Fruit fly (Drosophila melanogaster): Measurements from ENCODE around the gene CG17801.
"Not testable (repeated sequence)": the region's sequence is repeated elsewhere in the genome, so short reads cannot be mapped to it uniquely, and the experiment has no call there.

CG17801 gene

DNA sequence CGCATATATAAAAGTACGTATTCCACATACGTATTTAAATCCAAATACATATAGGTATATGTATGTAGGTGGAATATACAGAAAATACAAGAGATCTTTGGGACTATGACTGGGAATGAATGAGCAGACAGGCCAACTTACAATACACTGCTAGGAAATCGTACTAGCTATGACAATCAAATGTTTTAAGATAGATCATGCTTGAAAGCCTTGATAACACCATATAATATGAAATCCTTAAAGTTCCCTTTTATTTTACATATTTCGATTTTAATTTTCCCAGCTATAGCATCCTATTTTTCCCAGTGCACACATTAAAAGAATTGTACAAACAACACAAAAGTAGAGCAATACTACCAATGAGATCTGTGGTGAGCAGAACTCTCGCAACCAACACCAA is 25.5 kb downstream of the CG17801 start:
- peak; percentile 54 for TF ChIP-seq Pif1B (GFP tag; optimal IDR thresholded peaks at IDR 0.05)
- TF ChIP-seq fd96Ca (GFP tag; IDR thresholded peaks at IDR 0.05): peak; percentile 83; the same call in 2 of the 3 replicates
- TF ChIP-seq rn (GFP tag; IDR thresholded peaks at IDR 0.05): peak; percentile 64
- TF ChIP-seq CG9948 (tag; optimal IDR thresholded peaks at IDR 0.05): peak; percentile 19
- peak; percentile 88 for TF ChIP-seq Ets98B (GFP tag; IDR thresholded peaks at IDR 0.05)
- peak; percentile 88 for TF ChIP-seq CG4496 (GFP tag; IDR thresholded peaks at IDR 0.05)
- no peak for TF ChIP-seq D1 (tag; optimal IDR thresholded peaks at IDR 0.05)
- TF ChIP-seq Snoo (tag; optimal IDR thresholded peaks at IDR 0.05): no peak
- TF ChIP-seq CG8159 (tag; optimal IDR thresholded peaks at IDR 0.05): peak; percentile 50
- peak; percentile 71 for TF ChIP-seq CG12605 (GFP tag; IDR thresholded peaks at IDR 0.05)
- peak; percentile 77 for TF ChIP-seq CG17806 (tag; optimal IDR thresholded peaks at IDR 0.05)
- TF ChIP-seq CG15710 (tag; optimal IDR thresholded peaks at IDR 0.05): peak; percentile 26
- 0 out of 2 replicates have a peak, but pooled peaks have one; percentile 49 for TF ChIP-seq CG10348 (GFP tag; IDR thresholded peaks at IDR 0.05)
- no peak for TF ChIP-seq EcR (GFP tag; optimal IDR thresholded peaks at IDR 0.05)
- TF ChIP-seq CG34367 (tag; optimal IDR thresholded peaks at IDR 0.05): no peak
- no peak for TF ChIP-seq gl (tag; optimal IDR thresholded peaks at IDR 0.05)
- TF ChIP-seq CG8301 (tag; optimal IDR thresholded peaks at IDR 0.05): peak; percentile 50
- peak; percentile 52 for TF ChIP-seq Pif1A (GFP tag; optimal IDR thresholded peaks at IDR 0.05)
- TF ChIP-seq CG13204 (GFP tag; optimal IDR thresholded peaks at IDR 0.05): no peak
- peak; percentile 89 for TF ChIP-seq CG32121 (GFP tag; IDR thresholded peaks at IDR 0.05)
- TF ChIP-seq CG14655 (GFP tag; optimal IDR thresholded peaks at IDR 0.05): peak; percentile 52

dm6 chr3R:17776952-17777407 is 29.9 kb downstream of the CG17801 start:
- TF ChIP-seq CG14655 (GFP tag; optimal IDR thresholded peaks at IDR 0.05): peak; percentile 7
- TF ChIP-seq EcR (GFP tag; optimal IDR thresholded peaks at IDR 0.05): no peak
- TF ChIP-seq fd96Ca (GFP tag; IDR thresholded peaks at IDR 0.05): peak; percentile 10; the same call in 1 of the 3 replicates
- TF ChIP-seq CG17806 (tag; optimal IDR thresholded peaks at IDR 0.05): peak; percentile 30
- TF ChIP-seq CG4496 (GFP tag; IDR thresholded peaks at IDR 0.05): no peak
- TF ChIP-seq CG32121 (GFP tag; IDR thresholded peaks at IDR 0.05): peak; percentile 20; the same call in 1 of the 2 replicates

DNA sequence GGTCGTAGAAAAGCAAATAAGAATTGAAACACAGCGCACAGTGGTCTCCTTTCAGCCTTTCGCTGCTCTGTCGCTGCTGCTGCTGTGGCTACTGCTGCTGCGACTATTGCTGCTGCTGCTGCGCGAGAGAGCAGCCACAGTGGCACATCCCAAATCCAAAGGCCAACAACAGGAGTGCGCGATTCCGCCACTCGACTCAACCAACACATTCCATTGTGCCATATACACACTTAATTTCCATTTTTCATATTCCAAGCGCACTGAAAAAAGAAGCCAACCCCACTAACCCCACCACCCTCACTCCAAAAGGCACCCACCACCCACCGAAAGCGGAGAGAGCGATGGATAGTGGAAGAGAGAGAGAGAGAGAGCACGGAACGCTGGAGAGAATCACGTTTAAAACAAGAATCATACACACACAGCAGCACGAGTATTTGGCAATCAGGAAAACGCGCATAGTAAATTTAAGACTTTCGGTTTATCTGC is 30.7 kb downstream of the CG17801 start:
- no peak for TF ChIP-seq fd96Ca (GFP tag; IDR thresholded peaks at IDR 0.05)

- TF ChIP-seq fd96Ca (GFP tag; IDR thresholded peaks at IDR 0.05) (no peak), CG14655 (GFP tag; optimal IDR thresholded peaks at IDR 0.05) (peak; percentile 59), CG4496 (GFP tag; IDR thresholded peaks at IDR 0.05) (no peak), Ets98B (GFP tag; IDR thresholded peaks at IDR 0.05) (no peak), CG8159 (tag; optimal IDR thresholded peaks at IDR 0.05) (peak; percentile 51), CG12605 (GFP tag; IDR thresholded peaks at IDR 0.05) (no peak), D1 (tag; optimal IDR thresholded peaks at IDR 0.05) (no peak), CG15710 (tag; optimal IDR thresholded peaks at IDR 0.05) (no peak), CG9948 (tag; optimal IDR thresholded peaks at IDR 0.05) (no peak), CG8301 (tag; optimal IDR thresholded peaks at IDR 0.05) (no peak), Pif1B (GFP tag; optimal IDR thresholded peaks at IDR 0.05) (no peak), CG13204 (GFP tag; optimal IDR thresholded peaks at IDR 0.05) (no peak), rn (GFP tag; IDR thresholded peaks at IDR 0.05) (no peak)
Measured at dm6 chr3R:17774538-17774937, 32.3 kb downstream of the CG17801 start.

- TF ChIP-seq CG8159 (tag; optimal IDR thresholded peaks at IDR 0.05) (no peak), gl (tag; optimal IDR thresholded peaks at IDR 0.05) (no peak), Pif1B (GFP tag; optimal IDR thresholded peaks at IDR 0.05) (no peak), CG4496 (GFP tag; IDR thresholded peaks at IDR 0.05) (no peak), CG17806 (tag; optimal IDR thresholded peaks at IDR 0.05) (no peak), CG13204 (GFP tag; optimal IDR thresholded peaks at IDR 0.05) (no peak), CG34367 (tag; optimal IDR thresholded peaks at IDR 0.05) (no peak), rn (GFP tag; IDR thresholded peaks at IDR 0.05) (no peak), fd96Ca (GFP tag; IDR thresholded peaks at IDR 0.05) (no peak), CG15710 (tag; optimal IDR thresholded peaks at IDR 0.05) (no peak), EcR (GFP tag; optimal IDR thresholded peaks at IDR 0.05) (no peak), CG14655 (GFP tag; optimal IDR thresholded peaks at IDR 0.05) (no peak), D1 (tag; optimal IDR thresholded peaks at IDR 0.05) (no peak), CG10348 (GFP tag; IDR thresholded peaks at IDR 0.05) (no peak), CG32121 (GFP tag; IDR thresholded peaks at IDR 0.05) (no peak)
Measured at dm6 chr3R:17773893-17774292, 33.0 kb downstream of the CG17801 start.

dm6 chr3R:17763088-17763487 is 43.8 kb downstream of the CG17801 start, which contains the start of gene TyrR:
Gene TyrR, minus strand, starts transcription at chr3R:17763188.
- not testable (repeated sequence) for TF ChIP-seq Pif1A (GFP tag; optimal IDR thresholded peaks at IDR 0.05); CG14655 (GFP tag; optimal IDR thresholded peaks at IDR 0.05); CG4496 (GFP tag; IDR thresholded peaks at IDR 0.05)

DNA sequence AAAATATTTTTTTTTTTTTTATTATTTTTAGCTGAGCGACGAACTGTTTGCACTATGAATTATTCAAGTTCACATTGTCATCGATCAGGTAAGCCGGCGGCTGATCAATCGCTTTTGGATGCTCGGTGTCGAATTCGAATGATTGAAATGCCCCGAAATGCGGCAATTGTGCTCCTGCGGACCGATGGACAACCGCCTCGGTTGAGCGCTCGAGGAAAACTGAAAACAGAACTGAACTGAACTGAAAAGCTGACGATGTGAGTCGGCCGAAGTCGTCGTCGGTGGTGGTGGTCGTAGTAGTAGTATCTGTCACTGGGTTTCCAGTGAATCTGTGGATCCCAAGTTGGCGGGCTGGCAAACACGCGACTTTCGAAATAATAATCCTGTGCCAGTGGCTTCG is 44.6 kb downstream of the CG17801 start:
- TF ChIP-seq Pif1A (GFP tag; optimal IDR thresholded peaks at IDR 0.05): no peak
- no peak for TF ChIP-seq CG34367 (tag; optimal IDR thresholded peaks at IDR 0.05)
- no peak for TF ChIP-seq CG9948 (tag; optimal IDR thresholded peaks at IDR 0.05)
- TF ChIP-seq Ets98B (GFP tag; IDR thresholded peaks at IDR 0.05): no peak
- no peak for TF ChIP-seq CG17806 (tag; optimal IDR thresholded peaks at IDR 0.05)
- TF ChIP-seq rn (GFP tag; IDR thresholded peaks at IDR 0.05): no peak
- no peak for TF ChIP-seq CG10348 (GFP tag; IDR thresholded peaks at IDR 0.05)
- no peak for TF ChIP-seq gl (tag; optimal IDR thresholded peaks at IDR 0.05)
- no peak for TF ChIP-seq CG32121 (GFP tag; IDR thresholded peaks at IDR 0.05)
- TF ChIP-seq Snoo (tag; optimal IDR thresholded peaks at IDR 0.05): no peak
- TF ChIP-seq CG12605 (GFP tag; IDR thresholded peaks at IDR 0.05): no peak
- no peak for TF ChIP-seq D1 (tag; optimal IDR thresholded peaks at IDR 0.05)
- no peak for TF ChIP-seq CG14655 (GFP tag; optimal IDR thresholded peaks at IDR 0.05)
- no peak for TF ChIP-seq CG15710 (tag; optimal IDR thresholded peaks at IDR 0.05)
- TF ChIP-seq CG13204 (GFP tag; optimal IDR thresholded peaks at IDR 0.05): no peak
- no peak for TF ChIP-seq Pif1B (GFP tag; optimal IDR thresholded peaks at IDR 0.05)
- TF ChIP-seq EcR (GFP tag; optimal IDR thresholded peaks at IDR 0.05): no peak
- no peak for TF ChIP-seq fd96Ca (GFP tag; IDR thresholded peaks at IDR 0.05)
- TF ChIP-seq CG8301 (tag; optimal IDR thresholded peaks at IDR 0.05): no peak
- TF ChIP-seq CG4496 (GFP tag; IDR thresholded peaks at IDR 0.05): no peak

Measured in whole organism, pupa.